Worm (Caenorhabditis elegans): ENCODE results near the gene frpr-2.

- TF ChIP-seq nhr-6 (tag; optimal IDR thresholded peaks at IDR 0.05) (no peak), mdl-1 (tag; optimal IDR thresholded peaks at IDR 0.05) (no peak), blmp-1 (tag; optimal IDR thresholded peaks at IDR 0.05; ENCODE audit: insufficient read depth) (no peak), snpc-4 (tag; optimal IDR thresholded peaks at IDR 0.05) (no peak), aly-2 (tag; optimal IDR thresholded peaks at IDR 0.05) (no peak), fos-1 (tag; optimal IDR thresholded peaks at IDR 0.05) (no peak), lin-39 (tag; optimal IDR thresholded peaks at IDR 0.05) (no peak), lsy-2 (tag; optimal IDR thresholded peaks at IDR 0.05) (no peak), dmd-4 (tag; optimal IDR thresholded peaks at IDR 0.05) (no peak), elt-3 (tag; optimal IDR thresholded peaks at IDR 0.05) (no peak), egl-27 (tag; optimal IDR thresholded peaks at IDR 0.05) (no peak), nhr-23 (tag; optimal IDR thresholded peaks at IDR 0.05) (no peak), nhr-12 (tag; optimal IDR thresholded peaks at IDR 0.05) (no peak), unc-62 (GFP tag; optimal IDR thresholded peaks at IDR 0.05) (no peak)
These were observed 35.6 kb downstream of the frpr-2 start for ce11 chrX:13000837-13001236.

All from whole organism, L2 larva.